Worm (Caenorhabditis elegans) whole organism, L4 larva: ENCODE results near the gene H12D21.6.

Experiments
- D1046.2 ChIP-seq: fragments of 200-800 bp; sonication (Bioruptor generic); IDR thresholded peaks from 2 replicates; pipeline ENCODE4 v1.3.6; 2022; ENCODE audit warnings: missing genetic modification characterization, missing compliant biosample characterization
- F44E2.7 ChIP-seq: fragments of 200-800 bp; sonication (Bioruptor generic); IDR thresholded peaks from 2 replicates; pipeline ENCODE4 v2.1.2; 2022; ENCODE audit warnings: missing genetic modification characterization, missing compliant biosample characterization
- F49E8.2 ChIP-seq: sonication (generic microtip); optimal IDR thresholded peaks from 2 replicates; lab custom pipeline; 2016; ENCODE audit warnings: missing compliant biosample characterization, mild to moderate bottlenecking, missing genetic modification characterization, borderline replicate concordance
- Y48G9A.11 ChIP-seq: fragments of 200-800 bp; sonication (Bioruptor generic); IDR thresholded peaks from 2 replicates; pipeline ENCODE4 v1.3.6; 2022; ENCODE audit warnings: missing genetic modification reagents, missing genetic modification characterization, missing compliant biosample characterization
- ZK337.2 ChIP-seq: fragments of 200-800 bp; sonication (Bioruptor generic); IDR thresholded peaks from 2 replicates; pipeline ENCODE4 v1.3.6; 2022; ENCODE audit warnings: missing genetic modification reagents, missing genetic modification characterization, missing compliant biosample characterization
- ZK546.5 ChIP-seq, 2 experiments: sonication (generic microtip); optimal IDR thresholded peaks; 2 replicates each; lab custom pipeline; 2017; ENCODE audit warnings: missing biosample characterization in 2 of 2, missing genetic modification characterization in 2 of 2
- aha-1 ChIP-seq: fragments of 150-350 bp; peaks from one replicate; lab custom pipeline; 2014; ENCODE audit warnings: missing biosample characterization, missing genetic modification characterization
- aly-2 ChIP-seq: sonication (generic microtip); optimal IDR thresholded peaks from 2 replicates; lab custom pipeline; 2018; ENCODE audit warnings: missing biosample characterization, missing genetic modification characterization
- arid-1 ChIP-seq: fragments of 200-800 bp; sonication (Bioruptor generic); conservative IDR thresholded peaks from 2 replicates; pipeline ENCODE4 v1.3.6; 2022; ENCODE audit warnings: missing genetic modification reagents, missing genetic modification characterization, missing compliant biosample characterization
- attf-4 ChIP-seq: sonication (generic microtip); optimal IDR thresholded peaks from 3 replicates; lab custom pipeline; 2017; ENCODE audit warnings: missing biosample characterization, missing genetic modification characterization
- ceh-32 ChIP-seq: sonication (generic microtip); optimal IDR thresholded peaks from 2 replicates; lab custom pipeline; 2016; ENCODE audit warnings: mild to moderate bottlenecking, missing genetic modification characterization, missing compliant biosample characterization; ENCODE audit not compliant: poor library complexity
- ceh-82 ChIP-seq: sonication (generic microtip); optimal IDR thresholded peaks from 2 replicates; lab custom pipeline; 2017; ENCODE audit warnings: missing biosample characterization, missing genetic modification characterization
- ces-1 ChIP-seq: fragments of 150-350 bp; sonication (generic microtip); optimal IDR thresholded peaks from 4 replicates; lab custom pipeline; 2014; ENCODE audit warnings: missing biosample characterization, missing genetic modification reagents, missing genetic modification characterization
- ctbp-1 ChIP-seq: fragments of 200-800 bp; sonication (Bioruptor generic); IDR thresholded peaks from 2 replicates; pipeline ENCODE4 v1.3.6; 2022; ENCODE audit warnings: missing genetic modification reagents, missing genetic modification characterization, missing compliant biosample characterization
- daf-16 ChIP-seq, 3 experiments: sonication (generic microtip); optimal IDR thresholded peaks; 2 replicates each; lab custom pipeline; 2016 to 2017; ENCODE audit warnings: missing genetic modification characterization in 3 of 3, missing genetic modification reagents in 3 of 3, mild to moderate bottlenecking in 2 of 3, missing compliant biosample characterization in 2 of 3, missing biosample characterization in 1 of 3, moderate library complexity in 1 of 3
- dmd-9 ChIP-seq: fragments of 200-800 bp; sonication (Bioruptor generic); IDR thresholded peaks from 2 replicates; pipeline ENCODE4 v1.3.6; 2022; ENCODE audit warnings: missing genetic modification reagents, missing genetic modification characterization, missing compliant biosample characterization
- dve-1 ChIP-seq: sonication (generic microtip); optimal IDR thresholded peaks from 2 replicates; lab custom pipeline; 2017; ENCODE audit warnings: antibody characterized with exemption, mild to moderate bottlenecking, missing genetic modification characterization, missing compliant biosample characterization; ENCODE audit not compliant: insufficient read depth
- egl-27 ChIP-seq: sonication (generic microtip); optimal IDR thresholded peaks from 3 replicates; lab custom pipeline; 2017; ENCODE audit warnings: missing biosample characterization, missing genetic modification reagents, missing genetic modification characterization
- hlh-11 ChIP-seq: fragments of 200-800 bp; sonication (Bioruptor generic); optimal IDR thresholded peaks from 2 replicates; lab custom pipeline; 2018; ENCODE audit warnings: mild to moderate bottlenecking, missing genetic modification characterization, missing compliant biosample characterization
- hlh-30 ChIP-seq: sonication (generic microtip); optimal IDR thresholded peaks from 2 replicates; lab custom pipeline; 2017; ENCODE audit warnings: antibody characterized with exemption, mild to moderate bottlenecking, missing genetic modification characterization, missing compliant biosample characterization; ENCODE audit not compliant: insufficient read depth
- hmg-1.1 ChIP-seq: fragments of 200-800 bp; sonication (Bioruptor generic); IDR thresholded peaks from 2 replicates; pipeline ENCODE4 v1.3.6; 2022; ENCODE audit warnings: missing genetic modification reagents, missing genetic modification characterization, missing compliant biosample characterization
- jun-1 ChIP-seq: fragments of 150-350 bp; optimal IDR thresholded peaks from 2 replicates; lab custom pipeline; 2014; ENCODE audit warnings: missing biosample characterization, missing genetic modification reagents, missing genetic modification characterization
- lim-7 ChIP-seq: fragments of 200-800 bp; sonication (Bioruptor generic); IDR thresholded peaks from 2 replicates; pipeline ENCODE4 v1.3.6; 2022; ENCODE audit warnings: missing genetic modification characterization, missing compliant biosample characterization
- lin-1 ChIP-seq: fragments of 200-800 bp; sonication (Bioruptor generic); IDR thresholded peaks from 2 replicates; pipeline ENCODE4 v1.3.6; 2022; ENCODE audit warnings: missing genetic modification reagents, missing genetic modification characterization, missing compliant biosample characterization
- lin-15B ChIP-seq: fragments of 150-350 bp; sonication (generic microtip); optimal IDR thresholded peaks from 3 replicates; lab custom pipeline; 2014; ENCODE audit warnings: missing biosample characterization, missing genetic modification characterization
- lin-29 ChIP-seq: fragments of 200-800 bp; sonication (Bioruptor generic); IDR thresholded peaks from 2 replicates; pipeline ENCODE4 v1.3.6; 2022; ENCODE audit warnings: missing genetic modification reagents, missing genetic modification characterization, missing compliant biosample characterization
- madf-5 ChIP-seq, 2 experiments: fragments of 200-800 bp; sonication (Bioruptor generic); IDR thresholded peaks; 2 replicates each; pipeline ENCODE4 v1.3.6; 2022; ENCODE audit warnings: missing compliant biosample characterization in 2 of 2, missing genetic modification characterization in 2 of 2
- madf-9 ChIP-seq: fragments of 200-800 bp; sonication (Bioruptor generic); conservative IDR thresholded peaks from 2 replicates; pipeline ENCODE4 v1.3.6; 2022; ENCODE audit warnings: missing genetic modification reagents, missing genetic modification characterization, missing compliant biosample characterization
- mxl-2 ChIP-seq: fragments of 200-800 bp; sonication (Bioruptor generic); conservative IDR thresholded peaks from 2 replicates; pipeline ENCODE4 v1.3.6; 2022; ENCODE audit warnings: missing genetic modification reagents, missing genetic modification characterization, missing compliant biosample characterization
- mxl-3 ChIP-seq: fragments of 200-800 bp; sonication (Bioruptor generic); optimal IDR thresholded peaks from 2 replicates; lab custom pipeline; 2018; ENCODE audit warnings: mild to moderate bottlenecking, missing genetic modification characterization, missing compliant biosample characterization
- nhr-28 ChIP-seq: fragments of 150-350 bp; optimal IDR thresholded peaks from 2 replicates; lab custom pipeline; 2014; ENCODE audit warnings: missing biosample characterization, missing genetic modification characterization
- nhr-41 ChIP-seq: fragments of 200-800 bp; sonication (Bioruptor generic); IDR thresholded peaks from 2 replicates; pipeline ENCODE4 v1.3.6; 2022; ENCODE audit warnings: missing genetic modification reagents, missing genetic modification characterization, missing compliant biosample characterization
- pha-4 ChIP-seq, 2 experiments: fragments of 150-350 bp in 1 of 2; fragments of 200-800 bp in 1 of 2; sonication (Bioruptor generic) in 1 of 2; IDR thresholded peaks in 1 of 2; optimal IDR thresholded peaks in 1 of 2; 2 replicates each; pipeline versions ENCODE4 v1.3.6 to Lab custom; 2014 to 2022; ENCODE audit warnings: missing genetic modification characterization in 2 of 2, missing genetic modification reagents in 2 of 2, missing biosample characterization in 1 of 2, missing compliant biosample characterization in 1 of 2
- php-3 ChIP-seq: fragments of 200-800 bp; sonication (Bioruptor generic); IDR thresholded peaks from 2 replicates; pipeline ENCODE4 v1.3.6; 2022; ENCODE audit warnings: missing genetic modification reagents, missing genetic modification characterization, missing compliant biosample characterization
- saeg-2 ChIP-seq: fragments of 200-800 bp; sonication (Bioruptor generic); IDR thresholded peaks from 2 replicates; pipeline ENCODE4 v1.3.6; 2022; ENCODE audit warnings: missing genetic modification reagents, missing genetic modification characterization, missing compliant biosample characterization
- sdz-12 ChIP-seq: fragments of 200-800 bp; sonication (Bioruptor generic); optimal IDR thresholded peaks from 2 replicates; lab custom pipeline; 2018; ENCODE audit warnings: mild to moderate bottlenecking, missing genetic modification characterization, missing compliant biosample characterization
- skn-1 ChIP-seq: fragments of 150-350 bp; optimal IDR thresholded peaks from 2 replicates; lab custom pipeline; 2014; ENCODE audit warnings: missing biosample characterization, missing genetic modification characterization
- snpc-4 ChIP-seq: fragments of 150-350 bp; optimal IDR thresholded peaks from 2 replicates; lab custom pipeline; 2014; ENCODE audit warnings: missing biosample characterization, missing genetic modification characterization
- spr-3 ChIP-seq: fragments of 200-800 bp; sonication (Bioruptor generic); optimal IDR thresholded peaks from 2 replicates; lab custom pipeline; 2018; ENCODE audit warnings: mild to moderate bottlenecking, missing genetic modification characterization, missing compliant biosample characterization
- tra-1 ChIP-seq: fragments of 200-800 bp; sonication (Bioruptor generic); IDR thresholded peaks from 2 replicates; pipeline ENCODE4 v1.3.6; 2022; ENCODE audit warnings: missing genetic modification reagents, missing genetic modification characterization, missing compliant biosample characterization
- unc-130 ChIP-seq: sonication (generic microtip); optimal IDR thresholded peaks from 2 replicates; lab custom pipeline; 2016; ENCODE audit warnings: missing genetic modification reagents, missing genetic modification characterization, missing compliant biosample characterization
- unc-39 ChIP-seq: sonication (generic microtip); optimal IDR thresholded peaks from 2 replicates; lab custom pipeline; 2017; ENCODE audit warnings: missing biosample characterization, missing genetic modification characterization
- unc-62 ChIP-seq, 3 experiments: fragments of 150-350 bp in 1 of 3; sonication (generic microtip); optimal IDR thresholded peaks in 2 of 3; peaks in 1 of 3; 1 replicate in 1 of 3; 2 replicates in 2 of 3; lab custom pipeline; 2014 to 2017; ENCODE audit warnings: missing biosample characterization in 3 of 3, missing genetic modification characterization in 3 of 3, missing genetic modification reagents in 3 of 3, missing genotype in 1 of 3
- vab-7 ChIP-seq: fragments of 200-800 bp; sonication (Bioruptor generic); IDR thresholded peaks from 2 replicates; pipeline ENCODE4 v1.3.6; 2022; ENCODE audit warnings: missing genetic modification reagents, missing genetic modification characterization, missing compliant biosample characterization
- zip-11 ChIP-seq: fragments of 200-800 bp; sonication (Bioruptor generic); IDR thresholded peaks from 2 replicates; pipeline ENCODE4 v1.3.6; 2022; ENCODE audit warnings: missing genetic modification characterization, missing compliant biosample characterization
- ztf-11 ChIP-seq: fragments of 150-350 bp; optimal IDR thresholded peaks from 2 replicates; lab custom pipeline; 2014; ENCODE audit warnings: missing biosample characterization, missing genetic modification characterization

The H12D21.6 gene

ce11 chrV:14858503-14858902, 39.1 kb downstream of the H12D21.6 start, which contains the start of gene npr-13 (continued):
- TF ChIP-seq php-3, result no peak
- no peak for TF ChIP-seq egl-27
- TF ChIP-seq skn-1 (tag; lab: Kevin White, UChicago), result no peak
- no peak for TF ChIP-seq saeg-2 (GFP tag; lab: Robert Waterston, UW)
- TF ChIP-seq, all 104 proteins: peak for 0

ce11 chrV:14855626-14856025, 42.0 kb downstream of the H12D21.6 start:
- TF ChIP-seq skn-1 (tag; lab: Kevin White, UChicago), result no peak
- TF ChIP-seq hmg-1.1, result peak; percentile 58; the same call in 1 of the 2 replicates
- no peak for TF ChIP-seq ceh-82 (tag; lab: Kevin White, UChicago)
- no peak for TF ChIP-seq ZK546.5 (tag; optimal IDR thresholded peaks at IDR 0.05; lab: Kevin White, UChicago)
- no peak for TF ChIP-seq attf-4 (tag; lab: Kevin White, UChicago)
- TF ChIP-seq dmd-9 (GFP tag; lab: Robert Waterston, UW), result no peak
- no peak for TF ChIP-seq lin-15B (tag; lab: Kevin White, UChicago)
- TF ChIP-seq egl-27, result no peak
- peak; percentile 14 for TF ChIP-seq mxl-3
- TF ChIP-seq daf-16 (GFP tag; optimal IDR thresholded peaks at IDR 0.05; lab: Kevin White, UChicago), result peak in 1 of 2 experiments; percentile 37
- TF ChIP-seq daf-16 (tag; optimal IDR thresholded peaks at IDR 0.05; lab: Kevin White, UChicago), result peak; percentile 66
- TF ChIP-seq zip-11 (GFP tag; lab: Robert Waterston, UW), result no peak
- TF ChIP-seq jun-1, result no peak
- TF ChIP-seq lin-1 (GFP tag; lab: Robert Waterston, UW), result peak; percentile 48; the same call in 1 of the 2 replicates
- no peak for TF ChIP-seq ces-1
- no peak for TF ChIP-seq F49E8.2
- peak; percentile 70; the same call in 1 of the 2 replicates for TF ChIP-seq D1046.2 (GFP tag; lab: Robert Waterston, UW)
- TF ChIP-seq dve-1 (tag; lab: Kevin White, UChicago), result no peak
- TF ChIP-seq unc-62 (GFP tag; optimal IDR thresholded peaks at IDR 0.05 in 1 of 2; lab: Kevin White, UChicago), result no peak
- no peak for TF ChIP-seq unc-62 (tag; optimal IDR thresholded peaks at IDR 0.05; lab: Kevin White, UChicago)
- 0 out of 2 replicates have a peak, but pooled peaks have one; percentile 29 for TF ChIP-seq madf-9 (GFP tag; lab: Robert Waterston, UW)
- no peak for TF ChIP-seq ztf-11 (tag; lab: Kevin White, UChicago)
- TF ChIP-seq snpc-4 (tag; lab: Kevin White, UChicago), result peak; percentile 28
- TF ChIP-seq aha-1, result no peak
- peak; percentile 70; the same call in 1 of the 2 replicates for TF ChIP-seq F44E2.7
- peak; percentile 61 for TF ChIP-seq lim-7 (GFP tag; lab: Robert Waterston, UW)
- TF ChIP-seq aly-2 (tag; lab: Kevin White, UChicago), result no peak
- TF ChIP-seq sdz-12 (GFP tag; lab: Kevin White, UChicago), result no peak
- TF ChIP-seq arid-1, result peak; percentile 62; the same call in 1 of the 2 replicates
- peak; percentile 59; the same call in 1 of the 2 replicates for TF ChIP-seq ctbp-1 (GFP tag; lab: Robert Waterston, UW)
- peak; percentile 35 for TF ChIP-seq spr-3 (GFP tag; lab: Kevin White, UChicago)
- TF ChIP-seq mxl-2 (GFP tag; lab: Robert Waterston, UW), result 0 out of 2 replicates have a peak, but pooled peaks have one; percentile 32
- TF ChIP-seq unc-39 (tag; lab: Kevin White, UChicago), result no peak
- peak; percentile 48; the same call in 1 of the 2 replicates for TF ChIP-seq vab-7 (GFP tag; lab: Robert Waterston, UW)
- 0 out of 2 replicates have a peak, but pooled peaks have one; percentile 28 for TF ChIP-seq Y48G9A.11 (GFP tag; lab: Robert Waterston, UW)
- TF ChIP-seq tra-1 (GFP tag; lab: Robert Waterston, UW), result 0 out of 2 replicates have a peak, but pooled peaks have one; percentile 22
- peak; percentile 8 for TF ChIP-seq nhr-28
- TF ChIP-seq ZK337.2, result no peak
- TF ChIP-seq ceh-32, result no peak
- no peak for TF ChIP-seq hlh-11
- TF ChIP-seq nhr-41, result no peak
- TF ChIP-seq unc-130 (GFP tag; lab: Kevin White, UChicago), result no peak
- TF ChIP-seq hlh-30 (tag; lab: Kevin White, UChicago), result no peak
- 0 out of 4 replicates have a peak, but pooled peaks of 1 of the 2 experiments have one; percentile 63 for TF ChIP-seq madf-5 (GFP tag; IDR thresholded peaks at IDR 0.05; lab: Robert Waterston, UW)
- TF ChIP-seq lin-29, result peak; percentile 48; the same call in 1 of the 2 replicates
- peak; percentile 71; the same call in 1 of the 2 replicates for TF ChIP-seq pha-4 (GFP tag; IDR thresholded peaks at IDR 0.05; lab: Robert Waterston, UW)
- TF ChIP-seq pha-4 (tag; optimal IDR thresholded peaks at IDR 0.05; lab: Kevin White, UChicago), result no peak
